Worm (Caenorhabditis elegans): Measurements from ENCODE around the gene F38B2.2.

Gene F38B2.2

ce11 chrX:11266711-11267110, 12.5 kb downstream of the F38B2.2 start, which contains the start of gene C03A3.9:
Gene C03A3.9, plus strand, starts transcription at chrX:11267011.
- TF ChIP-seq lin-13 (GFP tag; optimal IDR thresholded peaks at IDR 0.05) (no peak), lin-29 (GFP tag; IDR thresholded peaks at IDR 0.05) (no peak), dve-1 (tag; optimal IDR thresholded peaks at IDR 0.05; ENCODE audit: insufficient read depth) (no peak), rbr-2 (tag; optimal IDR thresholded peaks at IDR 0.05) (no peak), ZK546.5 (tag; optimal IDR thresholded peaks at IDR 0.05) (no peak), lim-7 (GFP tag; IDR thresholded peaks at IDR 0.05) (no peak), nhr-11 (tag; optimal IDR thresholded peaks at IDR 0.05) (no peak), ama-1 (optimal IDR thresholded peaks at IDR 0.05) (no peak), gei-8 (GFP tag; optimal IDR thresholded peaks at IDR 0.05) (no peak), attf-4 (tag; optimal IDR thresholded peaks at IDR 0.05) (no peak), saeg-2 (GFP tag; IDR thresholded peaks at IDR 0.05) (no peak)

ce11 chrX:11264715-11265114, 14.5 kb downstream of the F38B2.2 start:
- TF ChIP-seq R02D3.7 (tag; optimal IDR thresholded peaks at IDR 0.05) (no peak), egl-43 (GFP tag; IDR thresholded peaks at IDR 0.05) (no peak), lin-29 (GFP tag; IDR thresholded peaks at IDR 0.05) (no peak), F10B5.3 (tag; optimal IDR thresholded peaks at IDR 0.05) (no peak), arid-1 (GFP tag; conservative IDR thresholded peaks at IDR 0.05) (no peak), sdz-12 (GFP tag; optimal IDR thresholded peaks at IDR 0.05) (no peak), mep-1 (tag; optimal IDR thresholded peaks at IDR 0.05) (no peak), nhr-48 (tag; optimal IDR thresholded peaks at IDR 0.05) (no peak), mxl-2 (GFP tag; conservative IDR thresholded peaks at IDR 0.05) (no peak), madf-9 (GFP tag; conservative IDR thresholded peaks at IDR 0.05) (no peak), dpl-1 (GFP tag; optimal IDR thresholded peaks at IDR 0.05) (no peak), zag-1 (tag; optimal IDR thresholded peaks at IDR 0.05) (no peak), tag-97 (GFP tag; IDR thresholded peaks at IDR 0.05) (no peak), cey-2 (tag; optimal IDR thresholded peaks at IDR 0.05; ENCODE audit: borderline replicate concordance, insufficient read depth) (no peak), nhr-41 (GFP tag; IDR thresholded peaks at IDR 0.05) (no peak), unc-39 (tag; optimal IDR thresholded peaks at IDR 0.05) (no peak), nhr-25 (tag; optimal IDR thresholded peaks at IDR 0.05; ENCODE audit: borderline replicate concordance, insufficient read depth) (no peak), dmd-6 (GFP tag; IDR thresholded peaks at IDR 0.05) (peak; percentile 78), T20F7.1 (GFP tag; optimal IDR thresholded peaks at IDR 0.05) (no peak), lin-15B (tag; optimal IDR thresholded peaks at IDR 0.05) (no peak), set-16 (GFP tag; IDR thresholded peaks at IDR 0.05) (no peak), mxl-3 (GFP tag; optimal IDR thresholded peaks at IDR 0.05) (peak; percentile 60), ceh-20 (GFP tag; IDR thresholded peaks at IDR 0.05) (no peak), F37D6.2 (tag; optimal IDR thresholded peaks at IDR 0.05) (no peak), Y105C5A.15 (GFP tag; IDR thresholded peaks at IDR 0.05) (no peak), nhr-77 (tag; optimal IDR thresholded peaks at IDR 0.05) (peak; percentile 27), hlh-11 (tag; optimal IDR thresholded peaks at IDR 0.05) (peak; percentile 69), hif-1 (tag; optimal IDR thresholded peaks at IDR 0.05) (no peak), egl-27 (tag; optimal IDR thresholded peaks at IDR 0.05) (no peak), snpc-4 (tag; optimal IDR thresholded peaks at IDR 0.05) (no peak), attf-4 (tag; optimal IDR thresholded peaks at IDR 0.05) (no peak), unc-130 (GFP tag; optimal IDR thresholded peaks at IDR 0.05) (no peak), mdt-29 (GFP tag; IDR thresholded peaks at IDR 0.05) (no peak), zfp-2 (tag; optimal IDR thresholded peaks at IDR 0.05) (no peak), lir-3 (tag; optimal IDR thresholded peaks at IDR 0.05) (no peak), ceh-28 (tag; optimal IDR thresholded peaks at IDR 0.05) (no peak), Y5F2A.4 (GFP tag; optimal IDR thresholded peaks at IDR 0.05) (no peak), saeg-2 (GFP tag; IDR thresholded peaks at IDR 0.05) (no peak), daf-8 (GFP tag; IDR thresholded peaks at IDR 0.05) (no peak), ztf-7 (tag; optimal IDR thresholded peaks at IDR 0.05) (no peak), gei-8 (GFP tag; optimal IDR thresholded peaks at IDR 0.05) (no peak), nhr-111 (GFP tag; optimal IDR thresholded peaks at IDR 0.05) (no peak), dmd-8 (GFP tag; IDR thresholded peaks at IDR 0.05) (no peak), fos-1 (tag; optimal IDR thresholded peaks at IDR 0.05) (no peak)

Measured in whole organism, L4 larva.